Fruit fly (Drosophila melanogaster) whole organism, wandering third instar larva: ENCODE data around the gene Irc.
A peak's percentile ranks its signal among the peaks of the same experiment; 100 is the strongest.

Experiments used
- CG9705 ChIP-seq: fragments of 200-800 bp; sonication (Bioruptor generic); optimal IDR thresholded peaks from 2 replicates; lab custom pipeline; 2018; ENCODE audit warnings: missing biosample characterization, mild to moderate bottlenecking, missing genetic modification characterization
- CrebA ChIP-seq: fragments of 200-800 bp; sonication (Bioruptor generic); optimal IDR thresholded peaks from 2 replicates; lab custom pipeline; 2016; ENCODE audit warnings: missing biosample characterization, mild to moderate bottlenecking, missing genetic modification characterization, borderline replicate concordance
- Dfd ChIP-seq: fragments of >200 bp; optimal IDR thresholded peaks from 2 replicates; lab custom pipeline; 2017; ENCODE audit warnings: missing biosample characterization, missing genetic modification characterization
- Dif ChIP-seq: fragments of 200-275, 200-300 bp; sonication (Bioruptor generic); optimal IDR thresholded peaks from 2 replicates; lab custom pipeline; 2018; ENCODE audit warnings: missing biosample characterization, missing genetic modification characterization; ENCODE audit not compliant: partially characterized antibody
- GATAd ChIP-seq: sonication (Bioruptor generic); optimal IDR thresholded peaks from 2 replicates; lab custom pipeline; 2016; ENCODE audit warnings: missing biosample characterization, missing genetic modification characterization
- HLH106 ChIP-seq: fragments of 200-800 bp; optimal IDR thresholded peaks from 3 replicates; lab custom pipeline; 2019; ENCODE audit warnings: missing biosample characterization, mild to moderate bottlenecking, missing genetic modification characterization, moderate library complexity
- Hnf4 ChIP-seq: fragments of 200-800 bp; sonication (Bioruptor generic); optimal IDR thresholded peaks from 2 replicates; lab custom pipeline; 2016; ENCODE audit warnings: missing biosample characterization, mild to moderate bottlenecking, missing genetic modification characterization
- Hr78 ChIP-seq: fragments of >200 bp; optimal IDR thresholded peaks from 2 replicates; lab custom pipeline; 2017; ENCODE audit warnings: missing biosample characterization, missing genetic modification characterization
- Hr83 ChIP-seq: fragments of 200-300 bp; sonication (Bioruptor generic); optimal IDR thresholded peaks from 2 replicates; lab custom pipeline; 2016; ENCODE audit warnings: missing biosample characterization, mild to moderate bottlenecking, missing genetic modification characterization, moderate library complexity; ENCODE audit not compliant: poor library complexity, severe bottlenecking
- Jra ChIP-seq: sonication (Bioruptor generic); optimal IDR thresholded peaks from 2 replicates; lab custom pipeline; 2016; ENCODE audit warnings: missing biosample characterization, missing genetic modification characterization
- Mio ChIP-seq: sonication (Bioruptor generic); optimal IDR thresholded peaks from 2 replicates; lab custom pipeline; 2016; ENCODE audit warnings: missing biosample characterization, missing genetic modification characterization
- Myc ChIP-seq: fragments of >200 bp; optimal IDR thresholded peaks from 2 replicates; lab custom pipeline; 2017
- N ChIP-seq: fragments of >200 bp; optimal IDR thresholded peaks from 2 replicates; lab custom pipeline; 2018; ENCODE audit warnings: missing biosample characterization, missing external identifiers, missing genetic modification characterization
- OdsH ChIP-seq: fragments of 200-800 bp; sonication (Bioruptor generic); optimal IDR thresholded peaks from 2 replicates; lab custom pipeline; 2016; ENCODE audit warnings: missing biosample characterization, mild to moderate bottlenecking, missing genetic modification characterization
- Rel ChIP-seq, 2 experiments: fragments of 200-800 bp; sonication (Bioruptor generic) in 1 of 2; optimal IDR thresholded peaks; 2 replicates in 1 of 2; 3 replicates in 1 of 2; lab custom pipeline; 2016 to 2019; ENCODE audit warnings: mild to moderate bottlenecking in 2 of 2, missing biosample characterization in 2 of 2, missing genetic modification characterization in 2 of 2, moderate library complexity in 1 of 2
- Sp1 ChIP-seq: fragments of 200-800 bp; sonication (Bioruptor generic); optimal IDR thresholded peaks from 3 replicates; lab custom pipeline; 2019; ENCODE audit warnings: missing biosample characterization, mild to moderate bottlenecking, missing genetic modification characterization, moderate library complexity
- Vsx2 ChIP-seq: fragments of 200-300, 225-300 bp; sonication (Bioruptor generic); optimal IDR thresholded peaks from 2 replicates; lab custom pipeline; 2018; ENCODE audit warnings: missing biosample characterization, missing genetic modification characterization; ENCODE audit not compliant: partially characterized antibody
- br ChIP-seq: fragments of 200-800 bp; sonication (Bioruptor generic); optimal IDR thresholded peaks from 2 replicates; lab custom pipeline; 2016; ENCODE audit warnings: missing biosample characterization, missing genetic modification characterization
- brk ChIP-seq: fragments of 200-800 bp; sonication (Bioruptor generic); optimal IDR thresholded peaks from 2 replicates; lab custom pipeline; 2016; ENCODE audit warnings: missing biosample characterization, mild to moderate bottlenecking, missing genetic modification characterization
- dl ChIP-seq, 2 experiments: fragments of 175-275, 200-275 bp in 1 of 2; fragments of 200-275 bp in 1 of 2; sonication (Bioruptor generic); optimal IDR thresholded peaks; lab custom pipeline; 2018; ENCODE audit warnings: mild to moderate bottlenecking in 2 of 2, missing biosample characterization in 2 of 2, missing genetic modification characterization in 2 of 2, moderate library complexity in 2 of 2; ENCODE audit not compliant: partially characterized antibody in 2 of 2, insufficient read depth in 1 of 2
- dmrt93B ChIP-seq: fragments of 200-800 bp; sonication (Bioruptor generic); optimal IDR thresholded peaks from 2 replicates; lab custom pipeline; 2018; ENCODE audit warnings: missing biosample characterization, mild to moderate bottlenecking, missing genetic modification characterization
- dsf ChIP-seq: sonication (Bioruptor generic); optimal IDR thresholded peaks from 2 replicates; lab custom pipeline; 2016; ENCODE audit warnings: missing biosample characterization, missing genetic modification characterization, borderline replicate concordance
- ey ChIP-seq: fragments of 200-800 bp; sonication (Bioruptor generic); optimal IDR thresholded peaks from 2 replicates; lab custom pipeline; 2016; ENCODE audit warnings: missing biosample characterization, missing genetic modification characterization
- foxo ChIP-seq, 2 experiments: fragments of 200-800 bp; sonication (Bioruptor generic); optimal IDR thresholded peaks; 2 replicates in 1 of 2; 3 replicates in 1 of 2; lab custom pipeline; 2016 to 2017; ENCODE audit warnings: missing biosample characterization in 2 of 2, missing genetic modification characterization in 2 of 2
- fru ChIP-seq: fragments of 200-800 bp; sonication (Bioruptor generic); optimal IDR thresholded peaks from 3 replicates; lab custom pipeline; 2016; ENCODE audit warnings: missing biosample characterization, mild to moderate bottlenecking, missing genetic modification characterization
- h ChIP-seq: fragments of 200-800 bp; sonication (Bioruptor generic); optimal IDR thresholded peaks from 3 replicates; lab custom pipeline; 2016; ENCODE audit warnings: missing biosample characterization, mild to moderate bottlenecking, missing genetic modification characterization
- jim ChIP-seq: fragments of 175-275, 200-325 bp; sonication (Bioruptor generic); optimal IDR thresholded peaks from 2 replicates; lab custom pipeline; 2016; ENCODE audit warnings: missing biosample characterization, mild to moderate bottlenecking, missing genetic modification characterization
- lola ChIP-seq: fragments of >200 bp; optimal IDR thresholded peaks from 2 replicates; lab custom pipeline; 2017; ENCODE audit warnings: missing biosample characterization, missing genetic modification characterization
- pan ChIP-seq: fragments of >200 bp; optimal IDR thresholded peaks from 2 replicates; lab custom pipeline; 2017
- psq ChIP-seq: fragments of 200-800 bp; sonication (Bioruptor generic); optimal IDR thresholded peaks from 3 replicates; lab custom pipeline; 2017; ENCODE audit warnings: missing biosample characterization, mild to moderate bottlenecking, missing genetic modification characterization, moderate library complexity
- rgr ChIP-seq: fragments of 200-800 bp; sonication (Bioruptor generic); optimal IDR thresholded peaks from 3 replicates; lab custom pipeline; 2016; ENCODE audit warnings: missing biosample characterization, mild to moderate bottlenecking, missing genetic modification characterization
- sage ChIP-seq: fragments of 200-800 bp; sonication (Bioruptor generic); optimal IDR thresholded peaks from 2 replicates; lab custom pipeline; 2016; ENCODE audit warnings: missing biosample characterization, mild to moderate bottlenecking, missing genetic modification characterization
- sv ChIP-seq: fragments of 200-800 bp; sonication (Bioruptor generic); optimal IDR thresholded peaks from 3 replicates; lab custom pipeline; 2016; ENCODE audit warnings: missing biosample characterization, missing genetic modification characterization
- tai ChIP-seq: sonication (Bioruptor generic); optimal IDR thresholded peaks from 2 replicates; lab custom pipeline; 2016; ENCODE audit warnings: missing biosample characterization, missing genetic modification characterization
- usp ChIP-seq: fragments of >200 bp; optimal IDR thresholded peaks from 2 replicates; lab custom pipeline; 2017; ENCODE audit warnings: missing biosample characterization, missing genetic modification characterization
- woc ChIP-seq: sonication (Bioruptor generic); optimal IDR thresholded peaks from 2 replicates; lab custom pipeline; 2016; ENCODE audit warnings: missing biosample characterization, mild to moderate bottlenecking, missing genetic modification characterization

Irc gene

DNA sequence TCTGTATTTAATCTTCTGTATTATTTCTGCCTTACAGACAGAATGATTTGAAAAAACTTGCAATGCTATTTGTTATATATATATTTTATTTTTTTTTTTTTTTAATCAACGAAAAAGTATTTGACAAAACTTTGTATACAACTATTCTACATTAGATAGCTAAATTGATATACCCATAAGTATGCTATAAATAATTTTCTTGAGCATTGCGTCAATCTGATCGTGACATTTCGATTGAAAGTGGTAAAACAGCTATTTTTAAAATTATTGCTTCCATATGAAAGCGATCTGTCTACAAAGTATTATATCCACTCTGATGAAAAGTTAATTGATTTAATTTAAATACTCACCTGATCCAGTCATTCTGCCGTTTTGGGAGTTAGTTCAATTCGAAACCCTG, 18.5 kb upstream of the Irc start:
- no peak for TF ChIP-seq Hr78 (GFP tag; lab: Kevin White, UChicago)
- no peak for TF ChIP-seq N (GFP tag; lab: Kevin White, UChicago)
- no peak for TF ChIP-seq jim
- TF ChIP-seq Jra (GFP tag; lab: Kevin White, UChicago) = no peak
- no peak for TF ChIP-seq brk (GFP tag; lab: Kevin White, UChicago)
- TF ChIP-seq Hr83 (GFP tag; lab: Kevin White, UChicago) = no peak
- no peak for TF ChIP-seq sage (GFP tag; lab: Kevin White, UChicago)
- no peak for TF ChIP-seq h (GFP tag; lab: Kevin White, UChicago)
- TF ChIP-seq psq (GFP tag; lab: Kevin White, UChicago) = no peak
- no peak for TF ChIP-seq woc (GFP tag; lab: Kevin White, UChicago)
- TF ChIP-seq CrebA (GFP tag; lab: Kevin White, UChicago) = no peak
- no peak for TF ChIP-seq lola (GFP tag; lab: Kevin White, UChicago)
- no peak for TF ChIP-seq Dif
- no peak for TF ChIP-seq dmrt93B (GFP tag; lab: Kevin White, UChicago)
- no peak for TF ChIP-seq Vsx2
- TF ChIP-seq dsf (GFP tag; lab: Kevin White, UChicago) = no peak
- no peak for TF ChIP-seq dl (GFP tag; optimal IDR thresholded peaks at IDR 0.05; lab: Kevin White, UChicago; ENCODE audit: insufficient read depth in 1 of 2, partially characterized antibody in 2 of 2)
- TF ChIP-seq rgr = no peak

dm6 chr3R:16985547-16985946, 17.1 kb upstream of the Irc start:
- TF ChIP-seq brk (GFP tag; lab: Kevin White, UChicago) = no peak
- no peak for TF ChIP-seq Mio
- no peak for TF ChIP-seq Dif
- no peak for TF ChIP-seq CG9705 (GFP tag; lab: Kevin White, UChicago)
- peak; percentile 62 for TF ChIP-seq HLH106
- peak; percentile 35 for TF ChIP-seq h (GFP tag; lab: Kevin White, UChicago)
- TF ChIP-seq woc (GFP tag; lab: Kevin White, UChicago) = peak; percentile 1
- TF ChIP-seq pan (lab: Kevin White, UChicago) = peak; percentile 21
- peak in 1 of 2 experiments; percentile 67 for TF ChIP-seq foxo (GFP tag; optimal IDR thresholded peaks at IDR 0.05; lab: Kevin White, UChicago)
- peak; percentile 50 for TF ChIP-seq ey
- no peak for TF ChIP-seq Myc (lab: Kevin White, UChicago)
- TF ChIP-seq rgr = peak; percentile 39
- peak; percentile 66 for TF ChIP-seq fru
- no peak for TF ChIP-seq Vsx2
- peak; percentile 46 for TF ChIP-seq dmrt93B (GFP tag; lab: Kevin White, UChicago)
- TF ChIP-seq br (GFP tag; lab: Kevin White, UChicago) = peak; percentile 57
- TF ChIP-seq CrebA (GFP tag; lab: Kevin White, UChicago) = no peak
- no peak for TF ChIP-seq sv (GFP tag; lab: Kevin White, UChicago)
- TF ChIP-seq Jra (GFP tag; lab: Kevin White, UChicago) = no peak
- TF ChIP-seq OdsH (GFP tag; lab: Kevin White, UChicago) = peak; percentile 32
- TF ChIP-seq Hnf4 (GFP tag; lab: Kevin White, UChicago) = peak; percentile 4
- TF ChIP-seq psq (GFP tag; lab: Kevin White, UChicago) = peak; percentile 39
- TF ChIP-seq tai = no peak
- peak; percentile 11 for TF ChIP-seq Sp1 (GFP tag; lab: Kevin White, UChicago)

- no peak for TF ChIP-seq lola (GFP tag; lab: Kevin White, UChicago)
- peak; percentile 93 for TF ChIP-seq OdsH (GFP tag; lab: Kevin White, UChicago)
- peak; percentile 86 for TF ChIP-seq Sp1 (GFP tag; lab: Kevin White, UChicago)
- no peak for TF ChIP-seq usp (GFP tag; lab: Kevin White, UChicago)
- TF ChIP-seq tai = peak; percentile 70
- peak; percentile 87 for TF ChIP-seq woc (GFP tag; lab: Kevin White, UChicago)
- TF ChIP-seq psq (GFP tag; lab: Kevin White, UChicago) = peak; percentile 83
- TF ChIP-seq dmrt93B (GFP tag; lab: Kevin White, UChicago) = peak; percentile 77
- TF ChIP-seq rgr = peak; percentile 91
- TF ChIP-seq h (GFP tag; lab: Kevin White, UChicago) = peak; percentile 97
- TF ChIP-seq pan (lab: Kevin White, UChicago) = no peak
- TF ChIP-seq ey = peak; percentile 96
- TF ChIP-seq CrebA (GFP tag; lab: Kevin White, UChicago) = peak; percentile 66
- TF ChIP-seq sage (GFP tag; lab: Kevin White, UChicago) = peak; percentile 57
- no peak for TF ChIP-seq dsf (GFP tag; lab: Kevin White, UChicago)
- peak; percentile 95 for TF ChIP-seq br (GFP tag; lab: Kevin White, UChicago)
- TF ChIP-seq foxo (GFP tag; optimal IDR thresholded peaks at IDR 0.05; lab: Kevin White, UChicago) = peak; percentile 90 to 96
- TF ChIP-seq Dfd (GFP tag; lab: Kevin White, UChicago) = no peak
- TF ChIP-seq Hnf4 (GFP tag; lab: Kevin White, UChicago) = peak; percentile 86
- TF ChIP-seq Mio = peak; percentile 83
- TF ChIP-seq CG9705 (GFP tag; lab: Kevin White, UChicago) = peak; percentile 64
- TF ChIP-seq GATAd = no peak
- no peak for TF ChIP-seq N (GFP tag; lab: Kevin White, UChicago)
- peak; percentile 91 for TF ChIP-seq HLH106
- peak; percentile 24 for TF ChIP-seq brk (GFP tag; lab: Kevin White, UChicago)
- TF ChIP-seq dl (GFP tag; optimal IDR thresholded peaks at IDR 0.05; lab: Kevin White, UChicago; ENCODE audit: insufficient read depth in 1 of 2, partially characterized antibody in 2 of 2) = no peak
- TF ChIP-seq sv (GFP tag; lab: Kevin White, UChicago) = peak; percentile 87
- no peak for TF ChIP-seq Dif
- TF ChIP-seq Jra (GFP tag; lab: Kevin White, UChicago) = peak; percentile 78
- no peak for TF ChIP-seq Myc (lab: Kevin White, UChicago)
- TF ChIP-seq Rel (GFP tag; optimal IDR thresholded peaks at IDR 0.05; lab: Kevin White, UChicago) = no peak
- TF ChIP-seq Rel (tag; optimal IDR thresholded peaks at IDR 0.05; lab: Kevin White, UChicago) = peak; percentile 97
- TF ChIP-seq jim = no peak
- peak; percentile 49 for TF ChIP-seq Hr83 (GFP tag; lab: Kevin White, UChicago)
- peak; percentile 95 for TF ChIP-seq fru
Measured at dm6 chr3R:16986181-16987074, 16.2 kb upstream of the Irc start.
